Fruit fly (Drosophila melanogaster) whole organism, pupa: ENCODE measurements around the gene Obp99a.

Source experiments
- CG10348 ChIP-seq: fragments of 200-800 bp; sonication (Bioruptor generic); IDR thresholded peaks from 2 replicates; pipeline ENCODE4 v1.3.6; 2022; ENCODE audit warnings: missing biosample characterization, missing genetic modification characterization
- CG12605 ChIP-seq: fragments of 200-800 bp; sonication (Bioruptor generic); IDR thresholded peaks from 2 replicates; pipeline ENCODE4 v1.3.6; 2022; ENCODE audit warnings: missing biosample characterization, missing genetic modification characterization
- CG13204 ChIP-seq: fragments of 200-800 bp; sonication (Bioruptor generic); optimal IDR thresholded peaks from 2 replicates; lab custom pipeline; 2018; ENCODE audit warnings: missing biosample characterization, mild to moderate bottlenecking, missing genetic modification characterization, moderate library complexity
- CG14655 ChIP-seq: fragments of 200-800 bp; sonication (Bioruptor generic); optimal IDR thresholded peaks from 3 replicates; lab custom pipeline; 2017; ENCODE audit warnings: mild to moderate bottlenecking, missing biosample characterization, missing genetic modification reagents, missing genetic modification characterization
- CG15710 ChIP-seq: fragments of 200-800 bp; sonication (Bioruptor generic); optimal IDR thresholded peaks from 2 replicates; lab custom pipeline; 2018; ENCODE audit warnings: missing biosample characterization, mild to moderate bottlenecking, missing genetic modification characterization, moderate library complexity
- CG17806 ChIP-seq: fragments of 200-800 bp; sonication (Bioruptor generic); optimal IDR thresholded peaks from 2 replicates; lab custom pipeline; 2018; ENCODE audit warnings: missing biosample characterization, mild to moderate bottlenecking, missing genetic modification characterization, moderate library complexity
- CG32121 ChIP-seq: fragments of 200-800 bp; sonication (Bioruptor generic); IDR thresholded peaks from 2 replicates; pipeline ENCODE4 v1.3.6; 2022; ENCODE audit warnings: missing biosample characterization, missing genetic modification characterization
- CG34367 ChIP-seq: fragments of 200-800 bp; sonication (Bioruptor generic); optimal IDR thresholded peaks from 2 replicates; lab custom pipeline; 2018; ENCODE audit warnings: missing biosample characterization, mild to moderate bottlenecking, missing genetic modification characterization
- CG4496 ChIP-seq: fragments of 200-800 bp; sonication (Bioruptor generic); IDR thresholded peaks from 3 replicates; pipeline ENCODE4 v1.3.6; 2022; ENCODE audit warnings: missing biosample characterization, missing genetic modification characterization
- CG8159 ChIP-seq: fragments of 200-800 bp; sonication (Bioruptor generic); optimal IDR thresholded peaks from 3 replicates; lab custom pipeline; 2018; ENCODE audit warnings: missing biosample characterization, mild to moderate bottlenecking, missing genetic modification characterization, moderate library complexity
- CG8301 ChIP-seq: fragments of 200-800 bp; sonication (Bioruptor generic); optimal IDR thresholded peaks from 2 replicates; lab custom pipeline; 2018; ENCODE audit warnings: missing biosample characterization, mild to moderate bottlenecking, missing genetic modification characterization
- CG9948 ChIP-seq: fragments of 200-800 bp; sonication (Bioruptor generic); optimal IDR thresholded peaks from 2 replicates; lab custom pipeline; 2018; ENCODE audit warnings: missing biosample characterization, mild to moderate bottlenecking, missing genetic modification characterization, moderate library complexity
- D1 ChIP-seq: fragments of 200-800 bp; sonication (Bioruptor generic); optimal IDR thresholded peaks from 2 replicates; lab custom pipeline; 2018; ENCODE audit warnings: missing biosample characterization, mild to moderate bottlenecking, missing genetic modification characterization, moderate library complexity
- EcR ChIP-seq: fragments of 200-800 bp; sonication (Bioruptor generic); optimal IDR thresholded peaks from 3 replicates; lab custom pipeline; 2019; ENCODE audit warnings: missing biosample characterization, missing genetic modification characterization, mild to moderate bottlenecking, moderate library complexity, missing genetic modification reagents
- Ets98B ChIP-seq: fragments of 200-800 bp; sonication (Bioruptor generic); IDR thresholded peaks from 2 replicates; pipeline ENCODE4 v1.3.6; 2022; ENCODE audit warnings: missing biosample characterization, missing genetic modification characterization
- Pif1A ChIP-seq: fragments of 200-800 bp; sonication (Bioruptor generic); optimal IDR thresholded peaks from 3 replicates; lab custom pipeline; 2016; ENCODE audit warnings: missing biosample characterization, missing genetic modification characterization
- Pif1B ChIP-seq: fragments of 200-800 bp; sonication (Bioruptor generic); optimal IDR thresholded peaks from 3 replicates; lab custom pipeline; 2016; ENCODE audit warnings: missing biosample characterization, missing genetic modification characterization
- Snoo ChIP-seq: fragments of 200-800 bp; sonication (Bioruptor generic); optimal IDR thresholded peaks from 3 replicates; lab custom pipeline; 2017; ENCODE audit warnings: missing biosample characterization, mild to moderate bottlenecking, missing genetic modification characterization, inconsistent platforms
- fd96Ca ChIP-seq: fragments of 200-800 bp; sonication (Bioruptor generic); IDR thresholded peaks from 3 replicates; pipeline ENCODE4 v1.3.6; 2022; ENCODE audit warnings: missing biosample characterization, missing genetic modification characterization
- gl ChIP-seq: fragments of 200-800 bp; sonication (Bioruptor generic); optimal IDR thresholded peaks from 2 replicates; lab custom pipeline; 2018; ENCODE audit warnings: missing biosample characterization, mild to moderate bottlenecking, missing genetic modification characterization
- rn ChIP-seq: fragments of 200-800 bp; sonication (Bioruptor generic); IDR thresholded peaks from 2 replicates; pipeline ENCODE4 v1.3.6; 2022; ENCODE audit warnings: missing biosample characterization, missing genetic modification characterization

Obp99a gene

dm6 chr3R:29675333-29675732, 3.9 kb downstream of the Obp99a start, which contains the start of the genes Bub3 and Cap-D2:
TSS of gene Bub3 (minus strand) at chr3R:29675421.
TSS of gene Cap-D2 (plus strand) at chr3R:29675651.
- TF ChIP-seq D1 (tag; lab: Kevin White, UChicago) (no peak), Pif1B (GFP tag; lab: Kevin White, UChicago) (no peak), EcR (GFP tag; lab: Kevin White, UChicago) (no peak), Snoo (no peak), CG14655 (GFP tag; lab: Kevin White, UChicago) (no peak), CG8301 (no peak), CG32121 (GFP tag; lab: Robert Waterston, UW) (peak; percentile 64), CG13204 (GFP tag; lab: Kevin White, UChicago) (no peak), CG10348 (GFP tag; lab: Robert Waterston, UW) (no peak), CG4496 (peak; percentile 64; the same call in 1 of the 3 replicates), gl (tag; lab: Kevin White, UChicago) (no peak), fd96Ca (GFP tag; lab: Robert Waterston, UW) (peak; percentile 60; the same call in 2 of the 3 replicates), CG15710 (tag; lab: Kevin White, UChicago) (peak; percentile 55), Ets98B (GFP tag; lab: Robert Waterston, UW) (peak; percentile 72; the same call in 1 of the 2 replicates), CG34367 (tag; lab: Kevin White, UChicago) (peak; percentile 27), CG12605 (GFP tag; lab: Robert Waterston, UW) (no peak), CG9948 (tag; lab: Kevin White, UChicago) (peak; percentile 47), rn (GFP tag; lab: Robert Waterston, UW) (no peak), CG17806 (tag; lab: Kevin White, UChicago) (peak; percentile 60), CG8159 (tag; lab: Kevin White, UChicago) (peak; percentile 54), Pif1A (no peak)

- no peak for TF ChIP-seq CG9948 (tag; lab: Kevin White, UChicago)
- no peak for TF ChIP-seq CG34367 (tag; lab: Kevin White, UChicago)
- TF ChIP-seq Pif1B (GFP tag; lab: Kevin White, UChicago), result no peak
- no peak for TF ChIP-seq CG8159 (tag; lab: Kevin White, UChicago)
- TF ChIP-seq CG10348 (GFP tag; lab: Robert Waterston, UW), result no peak
- no peak for TF ChIP-seq CG8301
- no peak for TF ChIP-seq CG17806 (tag; lab: Kevin White, UChicago)
- no peak for TF ChIP-seq fd96Ca (GFP tag; lab: Robert Waterston, UW)
- TF ChIP-seq CG32121 (GFP tag; lab: Robert Waterston, UW), result no peak
- no peak for TF ChIP-seq gl (tag; lab: Kevin White, UChicago)
- TF ChIP-seq Ets98B (GFP tag; lab: Robert Waterston, UW), result no peak
- no peak for TF ChIP-seq CG14655 (GFP tag; lab: Kevin White, UChicago)
- TF ChIP-seq rn (GFP tag; lab: Robert Waterston, UW), result no peak
- no peak for TF ChIP-seq CG15710 (tag; lab: Kevin White, UChicago)
- TF ChIP-seq EcR (GFP tag; lab: Kevin White, UChicago), result no peak
- TF ChIP-seq, all 21 proteins: peak for 0
Observed at dm6 chr3R:29681241-29681640, 9.8 kb downstream of the Obp99a start.

dm6 chr3R:29682152-29682600, 10.7 kb downstream of the Obp99a start, which contains the start of the genes CG7582 and Gycalpha99B:
TSS of gene CG7582 (minus strand) at chr3R:29682278.
TSS of gene Gycalpha99B (plus strand) at chr3R:29682503.
- TF ChIP-seq CG12605 (GFP tag; lab: Robert Waterston, UW) (peak; percentile 92), CG34367 (tag; lab: Kevin White, UChicago) (no peak), Snoo (no peak), CG8301 (peak; percentile 44), CG14655 (GFP tag; lab: Kevin White, UChicago) (peak; percentile 32), Pif1A (no peak), EcR (GFP tag; lab: Kevin White, UChicago) (peak; percentile 74), CG4496 (peak; percentile 76), CG10348 (GFP tag; lab: Robert Waterston, UW) (no peak), CG17806 (tag; lab: Kevin White, UChicago) (no peak), gl (tag; lab: Kevin White, UChicago) (no peak), rn (GFP tag; lab: Robert Waterston, UW) (no peak), CG8159 (tag; lab: Kevin White, UChicago) (no peak), Ets98B (GFP tag; lab: Robert Waterston, UW) (peak; percentile 64), CG32121 (GFP tag; lab: Robert Waterston, UW) (peak; percentile 30; the same call in 1 of the 2 replicates), CG9948 (tag; lab: Kevin White, UChicago) (no peak)
- TF ChIP-seq, all 21 proteins: peak for 7

DNA sequence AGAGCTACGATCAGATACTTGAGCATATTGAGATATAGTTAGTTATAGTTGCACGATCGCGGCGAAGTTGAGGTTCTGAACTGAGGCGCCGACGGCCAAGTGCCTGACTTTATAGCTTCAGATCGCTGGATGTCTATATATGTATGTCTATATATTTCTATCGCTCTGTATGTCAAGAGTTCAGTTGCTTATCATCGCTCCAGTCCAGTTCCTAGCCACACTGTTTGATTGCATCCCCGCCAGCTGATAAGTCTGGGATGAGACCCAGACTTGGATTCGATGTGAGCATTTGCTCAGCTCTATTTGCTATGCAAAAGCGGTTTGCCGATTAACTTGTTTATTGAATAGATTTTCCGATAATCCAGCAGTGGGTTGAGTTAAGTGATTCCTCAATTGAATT, 15.2 kb downstream of the Obp99a start:
- no peak for TF ChIP-seq CG10348 (GFP tag; lab: Robert Waterston, UW)
- TF ChIP-seq CG14655 (GFP tag; lab: Kevin White, UChicago), result no peak
- no peak for TF ChIP-seq Ets98B (GFP tag; lab: Robert Waterston, UW)
- TF ChIP-seq CG8159 (tag; lab: Kevin White, UChicago), result no peak
- TF ChIP-seq CG9948 (tag; lab: Kevin White, UChicago), result no peak
- no peak for TF ChIP-seq CG17806 (tag; lab: Kevin White, UChicago)
- TF ChIP-seq Pif1B (GFP tag; lab: Kevin White, UChicago), result no peak
- no peak for TF ChIP-seq CG32121 (GFP tag; lab: Robert Waterston, UW)
- TF ChIP-seq CG15710 (tag; lab: Kevin White, UChicago), result no peak
- TF ChIP-seq CG13204 (GFP tag; lab: Kevin White, UChicago), result no peak
- TF ChIP-seq rn (GFP tag; lab: Robert Waterston, UW), result no peak
- TF ChIP-seq CG12605 (GFP tag; lab: Robert Waterston, UW), result no peak
- no peak for TF ChIP-seq CG34367 (tag; lab: Kevin White, UChicago)
- TF ChIP-seq CG4496, result no peak
- TF ChIP-seq Snoo, result no peak

DNA sequence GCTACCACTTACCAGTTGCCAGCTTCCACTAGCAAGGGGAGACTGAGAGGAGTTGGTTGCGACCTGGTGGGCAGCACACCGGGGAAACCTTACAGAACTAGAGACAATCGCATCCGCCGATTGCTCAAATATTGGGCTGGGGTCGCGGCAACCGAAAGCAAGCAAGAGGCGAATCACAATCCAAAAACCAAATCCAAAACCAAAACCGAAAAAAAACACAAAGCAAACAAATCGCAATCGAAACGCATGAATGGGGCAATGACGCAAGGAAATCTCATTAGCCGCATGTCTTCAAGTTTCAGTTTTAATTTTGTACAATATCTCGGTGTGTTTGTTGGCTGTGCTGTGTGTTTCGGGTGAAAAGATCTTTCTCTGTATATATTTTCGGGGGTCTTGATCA, 17.8 kb downstream of the Obp99a start, which contains the start of gene Obp99c:
Gene Obp99c, minus strand, starts transcription at position 101 of the 400 bp plus-strand sequence.
- no peak for TF ChIP-seq CG32121 (GFP tag; lab: Robert Waterston, UW)
- TF ChIP-seq fd96Ca (GFP tag; lab: Robert Waterston, UW), result no peak
- no peak for TF ChIP-seq gl (tag; lab: Kevin White, UChicago)
- TF ChIP-seq CG12605 (GFP tag; lab: Robert Waterston, UW), result no peak
- TF ChIP-seq Pif1B (GFP tag; lab: Kevin White, UChicago), result no peak
- TF ChIP-seq Ets98B (GFP tag; lab: Robert Waterston, UW), result no peak
- no peak for TF ChIP-seq CG10348 (GFP tag; lab: Robert Waterston, UW)
- TF ChIP-seq CG17806 (tag; lab: Kevin White, UChicago), result no peak
- no peak for TF ChIP-seq EcR (GFP tag; lab: Kevin White, UChicago)
- no peak for TF ChIP-seq D1 (tag; lab: Kevin White, UChicago)
- no peak for TF ChIP-seq CG13204 (GFP tag; lab: Kevin White, UChicago)
- TF ChIP-seq CG14655 (GFP tag; lab: Kevin White, UChicago), result no peak
- TF ChIP-seq CG15710 (tag; lab: Kevin White, UChicago), result no peak
- TF ChIP-seq CG9948 (tag; lab: Kevin White, UChicago), result no peak
